Fruit fly (Drosophila melanogaster) whole organism, embryonic: ENCODE data around the gene Drs.

Source experiments
- Antp ChIP-seq: fragments of 200-800 bp; sonication (Bioruptor generic); optimal IDR thresholded peaks from 3 replicates; lab custom pipeline; 2016; ENCODE audit warnings: missing biosample characterization, missing genetic modification characterization
- Bgb ChIP-seq: fragments of 200-800 bp; sonication (Bioruptor generic); IDR thresholded peaks from 2 replicates; pipeline ENCODE4 v1.3.6; 2022; ENCODE audit warnings: missing biosample characterization, missing genetic modification characterization; ENCODE audit not compliant: partially characterized antibody
- CG10462 ChIP-seq: fragments of 200-800 bp; sonication (Bioruptor generic); optimal IDR thresholded peaks from 2 replicates; lab custom pipeline; 2016; ENCODE audit warnings: missing biosample characterization, missing genetic modification characterization
- CG11560 ChIP-seq: fragments of 200-800 bp; sonication (Bioruptor generic); IDR thresholded peaks from 3 replicates; pipeline ENCODE4 v1.3.6; 2022; ENCODE audit warnings: missing biosample characterization, missing genetic modification characterization
- CG12236 ChIP-seq: fragments of 200-800 bp; sonication (Bioruptor generic); optimal IDR thresholded peaks from 2 replicates; lab custom pipeline; 2016; ENCODE audit warnings: missing biosample characterization, missing genetic modification characterization
- CG1233 ChIP-seq: fragments of 200-800 bp; sonication (Bioruptor generic); optimal IDR thresholded peaks from 4 replicates; lab custom pipeline; 2018; ENCODE audit warnings: missing biosample characterization, mild to moderate bottlenecking, missing genetic modification characterization
- CG13296 ChIP-seq: fragments of 200-800 bp; sonication (Bioruptor generic); optimal IDR thresholded peaks from 3 replicates; lab custom pipeline; 2018; ENCODE audit warnings: missing biosample characterization, mild to moderate bottlenecking, missing genetic modification characterization
- CG13624 ChIP-seq: fragments of 200-800 bp; sonication (Bioruptor generic); optimal IDR thresholded peaks from 2 replicates; lab custom pipeline; 2016; ENCODE audit warnings: missing biosample characterization, missing genetic modification characterization
- CG1603 ChIP-seq: fragments of 200-800 bp; sonication (Bioruptor generic); optimal IDR thresholded peaks from 2 replicates; lab custom pipeline; 2019; ENCODE audit warnings: missing biosample characterization, mild to moderate bottlenecking, missing genetic modification characterization, moderate library complexity
- CG17328 ChIP-seq: fragments of 200-800 bp; sonication (Bioruptor generic); IDR thresholded peaks from 2 replicates; pipeline ENCODE4 v1.3.6; 2022; ENCODE audit warnings: missing biosample characterization, missing genetic modification characterization
- CG17361 ChIP-seq: fragments of 200-800 bp; sonication (Bioruptor generic); IDR thresholded peaks from 3 replicates; pipeline ENCODE4 v1.3.6; 2022; ENCODE audit warnings: missing biosample characterization, missing genetic modification characterization
- CG17385 ChIP-seq: fragments of 200-800 bp; sonication (Bioruptor generic); optimal IDR thresholded peaks from 3 replicates; lab custom pipeline; 2018; ENCODE audit warnings: missing biosample characterization, mild to moderate bottlenecking, missing genetic modification characterization
- CG18599 ChIP-seq: fragments of 200-800 bp; sonication (Bioruptor generic); optimal IDR thresholded peaks from 3 replicates; lab custom pipeline; 2017; ENCODE audit warnings: missing biosample characterization, missing genetic modification characterization, mild to moderate bottlenecking, moderate library complexity, missing genetic modification reagents
- CG2120 ChIP-seq: fragments of 200-800 bp; sonication (Bioruptor generic); optimal IDR thresholded peaks from 3 replicates; lab custom pipeline; 2016; ENCODE audit warnings: missing biosample characterization, missing genetic modification characterization
- CG2199 ChIP-seq: fragments of 200-800 bp; sonication (Bioruptor generic); IDR thresholded peaks from 3 replicates; pipeline ENCODE4 v1.3.6; 2022; ENCODE audit warnings: missing biosample characterization, missing genetic modification characterization
- CG2678 ChIP-seq: fragments of 200-800 bp; sonication (Bioruptor generic); optimal IDR thresholded peaks from 3 replicates; lab custom pipeline; 2019; ENCODE audit warnings: missing biosample characterization, mild to moderate bottlenecking, missing genetic modification characterization, moderate library complexity
- CG32532 ChIP-seq: fragments of 200-800 bp; sonication (Bioruptor generic); IDR thresholded peaks from 2 replicates; pipeline ENCODE4 v1.3.6; 2022; ENCODE audit warnings: missing biosample characterization, missing genetic modification characterization
- CG33213 ChIP-seq: fragments of 200-800 bp; sonication (Bioruptor generic); optimal IDR thresholded peaks from 3 replicates; lab custom pipeline; 2016; ENCODE audit warnings: missing biosample characterization, missing genetic modification characterization
- CG34376 ChIP-seq: fragments of 200-800 bp; sonication (Bioruptor generic); optimal IDR thresholded peaks from 2 replicates; lab custom pipeline; 2018; ENCODE audit warnings: missing biosample characterization, mild to moderate bottlenecking, missing genetic modification characterization
- CG34422 ChIP-seq: fragments of 200-800 bp; sonication (Bioruptor generic); IDR thresholded peaks from 3 replicates; pipeline ENCODE4 v1.3.6; 2022; ENCODE audit warnings: missing biosample characterization, missing genetic modification characterization
- CG8359 ChIP-seq: fragments of 200-800 bp; sonication (Bioruptor generic); optimal IDR thresholded peaks from 2 replicates; lab custom pipeline; 2017; ENCODE audit warnings: missing biosample characterization, mild to moderate bottlenecking, missing genetic modification characterization, borderline replicate concordance
- CG9876 ChIP-seq: fragments of 200-800 bp; sonication (Bioruptor generic); optimal IDR thresholded peaks from 2 replicates; lab custom pipeline; 2016; ENCODE audit warnings: missing biosample characterization, missing genetic modification characterization
- CkIIα-i1 ChIP-seq: fragments of 200-800 bp; sonication (Bioruptor generic); IDR thresholded peaks from 2 replicates; pipeline ENCODE4 v1.3.6; 2022; ENCODE audit warnings: missing biosample characterization, missing genetic modification characterization
- D19B ChIP-seq: fragments of 200-800 bp; sonication (Bioruptor generic); optimal IDR thresholded peaks from 2 replicates; lab custom pipeline; 2017; ENCODE audit warnings: missing biosample characterization, mild to moderate bottlenecking, missing genetic modification characterization
- Dek ChIP-seq: fragments of 200-800 bp; sonication (Bioruptor generic); optimal IDR thresholded peaks from 3 replicates; lab custom pipeline; 2019; ENCODE audit warnings: missing biosample characterization, mild to moderate bottlenecking, missing genetic modification characterization, moderate library complexity
- Ets65A ChIP-seq: fragments of 200-800 bp; sonication (Bioruptor generic); peaks from one replicate; lab custom pipeline; 2016; ENCODE audit warnings: missing biosample characterization, missing genetic modification characterization
- Ets97D ChIP-seq: fragments of 200-800 bp; sonication (Bioruptor generic); optimal IDR thresholded peaks from 3 replicates; lab custom pipeline; 2016; ENCODE audit warnings: missing biosample characterization, missing genetic modification characterization
- Gsc ChIP-seq: fragments of 200-800 bp; sonication (Bioruptor generic); IDR thresholded peaks from 2 replicates; pipeline ENCODE4 v1.3.6; 2022; ENCODE audit warnings: missing biosample characterization, missing genetic modification characterization
- HmgD ChIP-seq: fragments of 200-800 bp; sonication (Bioruptor generic); optimal IDR thresholded peaks from 3 replicates; lab custom pipeline; 2016; ENCODE audit warnings: missing biosample characterization, missing genetic modification characterization
- Max ChIP-seq: fragments of 200-800 bp; sonication (Bioruptor generic); optimal IDR thresholded peaks from 2 replicates; lab custom pipeline; 2016; ENCODE audit warnings: missing biosample characterization, mild to moderate bottlenecking, missing genetic modification characterization
- Med ChIP-seq: fragments of 200-800 bp; sonication (Bioruptor generic); peaks from one replicate; lab custom pipeline; 2016; ENCODE audit warnings: missing biosample characterization, missing genetic modification characterization, mild to moderate bottlenecking, inconsistent platforms, moderate library complexity
- Mrtf ChIP-seq: fragments of 200-800 bp; sonication (Bioruptor generic); IDR thresholded peaks from 3 replicates; pipeline ENCODE4 v1.3.6; 2022; ENCODE audit warnings: missing biosample characterization, missing genetic modification characterization
- Myb ChIP-seq: fragments of 200-800 bp; sonication (Bioruptor generic); optimal IDR thresholded peaks from 2 replicates; lab custom pipeline; 2016; ENCODE audit warnings: missing biosample characterization, missing genetic modification characterization
- Oaz ChIP-seq: fragments of 200-800 bp; sonication (Bioruptor generic); IDR thresholded peaks from 2 replicates; pipeline ENCODE4 v1.3.6; 2022; ENCODE audit warnings: missing biosample characterization, missing genetic modification characterization
- Poxn ChIP-seq: fragments of 200-800 bp; sonication (Bioruptor generic); IDR thresholded peaks from 2 replicates; pipeline ENCODE4 v1.3.6; 2022; ENCODE audit warnings: missing biosample characterization, missing genetic modification characterization
- Xrp1 ChIP-seq: fragments of 200-800 bp; sonication (Bioruptor generic); IDR thresholded peaks from 2 replicates; pipeline ENCODE4 v1.3.6; 2022; ENCODE audit warnings: missing biosample characterization, missing genetic modification characterization
- ap ChIP-seq: fragments of 200-800 bp; sonication (Bioruptor generic); IDR thresholded peaks from 2 replicates; pipeline ENCODE4 v1.3.6; 2022; ENCODE audit warnings: missing biosample characterization, missing genetic modification characterization
- ara ChIP-seq: fragments of 200-800 bp; sonication (Bioruptor generic); IDR thresholded peaks from 2 replicates; pipeline ENCODE4 v1.3.6; 2022; ENCODE audit warnings: missing biosample characterization, missing genetic modification characterization
- br ChIP-seq: fragments of >200 bp; optimal IDR thresholded peaks from 2 replicates; lab custom pipeline; 2017
- bsh ChIP-seq, 2 experiments: fragments of 200-800 bp; sonication (Bioruptor generic); optimal IDR thresholded peaks; 2 replicates each; lab custom pipeline; 2017 to 2018; ENCODE audit warnings: mild to moderate bottlenecking in 2 of 2, missing biosample characterization in 2 of 2, missing genetic modification characterization in 2 of 2, moderate library complexity in 1 of 2
- btn ChIP-seq: fragments of 200-800 bp; sonication (Bioruptor generic); optimal IDR thresholded peaks from 2 replicates; lab custom pipeline; 2016; ENCODE audit warnings: missing biosample characterization, missing genetic modification characterization
- cato ChIP-seq: fragments of 200-800 bp; sonication (Bioruptor generic); optimal IDR thresholded peaks from 2 replicates; lab custom pipeline; 2016; ENCODE audit warnings: missing biosample characterization, missing genetic modification characterization, borderline replicate concordance
- ci ChIP-seq: fragments of 200-800 bp; sonication (Bioruptor generic); IDR thresholded peaks from 3 replicates; pipeline ENCODE4 v1.3.6; 2022; ENCODE audit warnings: missing biosample characterization, missing genetic modification characterization
- corto ChIP-seq: fragments of 200-800 bp; sonication (Bioruptor generic); optimal IDR thresholded peaks from 2 replicates; lab custom pipeline; 2016; ENCODE audit warnings: missing biosample characterization, mild to moderate bottlenecking, missing genetic modification characterization, moderate library complexity
- crp ChIP-seq, 2 experiments: fragments of 200-800 bp; sonication (Bioruptor generic); optimal IDR thresholded peaks; 2 replicates in 1 of 2; 3 replicates in 1 of 2; lab custom pipeline; 2017; ENCODE audit warnings: missing biosample characterization in 2 of 2, missing genetic modification characterization in 2 of 2, mild to moderate bottlenecking in 1 of 2, moderate library complexity in 1 of 2
- fu2 ChIP-seq: fragments of 200-800 bp; sonication (Bioruptor generic); optimal IDR thresholded peaks from 2 replicates; lab custom pipeline; 2016; ENCODE audit warnings: missing biosample characterization, missing genetic modification characterization
- kni ChIP-seq: fragments of 200-800 bp; sonication (Bioruptor generic); optimal IDR thresholded peaks from 3 replicates; lab custom pipeline; 2017; ENCODE audit warnings: mild to moderate bottlenecking, missing biosample characterization, missing genetic modification reagents, missing genetic modification characterization
- nerfin-1 ChIP-seq: fragments of 200-800 bp; sonication (Bioruptor generic); optimal IDR thresholded peaks from 3 replicates; lab custom pipeline; 2019; ENCODE audit warnings: missing biosample characterization, mild to moderate bottlenecking, missing genetic modification characterization, moderate library complexity
- run ChIP-seq: fragments of 200-800 bp; sonication (Bioruptor generic); optimal IDR thresholded peaks from 3 replicates; lab custom pipeline; 2018; ENCODE audit warnings: missing biosample characterization, mild to moderate bottlenecking, missing genetic modification characterization
- seq ChIP-seq: fragments of 200-800 bp; sonication (Bioruptor generic); IDR thresholded peaks from 2 replicates; pipeline ENCODE4 v1.3.6; 2022; ENCODE audit warnings: missing biosample characterization, missing genetic modification characterization
- slbo ChIP-seq: fragments of 200-800 bp; sonication (Bioruptor generic); IDR thresholded peaks from 2 replicates; pipeline ENCODE4 v1.3.6; 2022; ENCODE audit warnings: missing biosample characterization, missing genetic modification characterization
- tll ChIP-seq, 2 experiments: fragments of 200-800 bp in 1 of 2; fragments of >200 bp in 1 of 2; sonication (Bioruptor generic) in 1 of 2; optimal IDR thresholded peaks; 2 replicates each; lab custom pipeline; 2017 to 2019; ENCODE audit warnings: missing biosample characterization in 2 of 2, missing genetic modification characterization in 2 of 2, mild to moderate bottlenecking in 1 of 2, moderate library complexity in 1 of 2
- ttk ChIP-seq: fragments of 200-800 bp; sonication (Bioruptor generic); IDR thresholded peaks from 2 replicates; pipeline ENCODE4 v2.1.2; 2022; ENCODE audit warnings: missing biosample characterization, missing genetic modification characterization

Gene Drs

dm6 chr3L:3411699-3412098 lies 42.3 kb downstream of the Drs start (continued):
- TF ChIP-seq Gsc (GFP tag; lab: Robert Waterston, UW) (no peak), HmgD (no peak), tll (GFP tag; optimal IDR thresholded peaks at IDR 0.05; lab: Kevin White, UChicago) (no peak), Dek (tag; lab: Kevin White, UChicago) (no peak), run (no peak), Oaz (GFP tag; lab: Robert Waterston, UW) (no peak), CG11560 (tag; lab: Robert Waterston, UW) (no peak), CG1233 (no peak), cato (GFP tag; lab: Kevin White, UChicago) (no peak), CG2678 (tag; lab: Kevin White, UChicago) (peak; percentile 64), CG34376 (peak; percentile 21), Poxn (GFP tag; lab: Robert Waterston, UW) (no peak), nerfin-1 (tag; lab: Kevin White, UChicago) (no peak), CG2199 (GFP tag; lab: Robert Waterston, UW) (no peak), CG17385 (GFP tag; lab: Kevin White, UChicago) (peak; percentile 5), CG17328 (GFP tag; lab: Robert Waterston, UW) (no peak), br (lab: Kevin White, UChicago) (no peak), ttk (GFP tag; lab: Robert Waterston, UW) (no peak), fu2 (no peak), Xrp1 (GFP tag; lab: Robert Waterston, UW) (peak; percentile 6; the same call in 1 of the 2 replicates), CG1603 (tag; lab: Kevin White, UChicago) (no peak), CG33213 (GFP tag; lab: Kevin White, UChicago) (no peak), kni (GFP tag; lab: Kevin White, UChicago) (no peak), Bgb (GFP tag; lab: Robert Waterston, UW) (no peak), ap (GFP tag; lab: Robert Waterston, UW) (no peak), Ets97D (no peak), Antp (GFP tag; lab: Kevin White, UChicago) (peak; percentile 0), Med (GFP tag; lab: Kevin White, UChicago) (peak; percentile 44), crp (GFP tag; optimal IDR thresholded peaks at IDR 0.05; lab: Kevin White, UChicago) (no peak), CG2120 (GFP tag; lab: Kevin White, UChicago) (peak; percentile 70), CG8359 (GFP tag; lab: Kevin White, UChicago) (no peak), Max (GFP tag; lab: Kevin White, UChicago) (no peak), CG13624 (GFP tag; lab: Kevin White, UChicago) (no peak), Mrtf (GFP tag; lab: Robert Waterston, UW) (no peak), ci (GFP tag; lab: Robert Waterston, UW) (no peak), D19B (no peak), CG18599 (peak; percentile 80), ara (GFP tag; lab: Robert Waterston, UW) (no peak), CG17361 (GFP tag; lab: Robert Waterston, UW) (0 out of 3 replicates have a peak, but pooled peaks have one; percentile 10), CG32532 (GFP tag; lab: Robert Waterston, UW) (no peak), seq (GFP tag; lab: Robert Waterston, UW) (no peak), CkIIα-i1 (no peak), btn (GFP tag; lab: Kevin White, UChicago) (no peak), CG34422 (GFP tag; lab: Robert Waterston, UW) (no peak), CG12236 (GFP tag; lab: Kevin White, UChicago) (no peak), CG9876 (GFP tag; lab: Kevin White, UChicago) (no peak), bsh (GFP tag; optimal IDR thresholded peaks at IDR 0.05; lab: Kevin White, UChicago) (no peak), Myb (GFP tag; lab: Kevin White, UChicago) (no peak), CG13296 (peak; percentile 48), corto (GFP tag; lab: Kevin White, UChicago) (no peak), slbo (GFP tag; lab: Robert Waterston, UW) (peak; percentile 51), Ets65A (peak; percentile 5), CG10462 (GFP tag; lab: Kevin White, UChicago) (no peak)
